Fruit fly (Drosophila melanogaster) whole organism, embryonic: ENCODE data around the gene CG13965.

ENCODE experiments used
- Awh ChIP-seq: fragments of 200-800 bp; sonication (Bioruptor generic); IDR thresholded peaks from 2 replicates; pipeline ENCODE4, ENCODE4 v1.3.6; 2022; ENCODE audit warnings: missing biosample characterization, missing genetic modification characterization
- BEAF-32 ChIP-seq: fragments of 200-800 bp; sonication (Bioruptor generic); optimal IDR thresholded peaks from 3 replicates; lab custom pipeline; 2017; ENCODE audit warnings: missing biosample characterization, missing genetic modification characterization, mild to moderate bottlenecking, moderate library complexity, missing genetic modification reagents
- CG10431 ChIP-seq: fragments of 200-800 bp; sonication (Bioruptor generic); optimal IDR thresholded peaks from 3 replicates; lab custom pipeline; 2018; ENCODE audit warnings: missing biosample characterization, mild to moderate bottlenecking, missing genetic modification characterization
- CG11085 ChIP-seq: fragments of 200-800 bp; sonication (Bioruptor generic); IDR thresholded peaks from 2 replicates; pipeline ENCODE4 v1.3.6; 2022; ENCODE audit warnings: missing biosample characterization, missing genetic modification characterization
- CG11504 ChIP-seq: fragments of 200-800 bp; sonication (Bioruptor generic); optimal IDR thresholded peaks from 3 replicates; lab custom pipeline; 2019; ENCODE audit warnings: missing biosample characterization, mild to moderate bottlenecking, missing genetic modification characterization, moderate library complexity
- CG13775 ChIP-seq: fragments of 200-800 bp; sonication (Bioruptor generic); optimal IDR thresholded peaks from 3 replicates; lab custom pipeline; 2017; ENCODE audit warnings: missing biosample characterization, mild to moderate bottlenecking, missing genetic modification characterization
- CG14441 ChIP-seq: fragments of 200-800 bp; sonication (Bioruptor generic); IDR thresholded peaks from 2 replicates; pipeline ENCODE4 v1.3.6; 2022; ENCODE audit warnings: missing biosample characterization, missing genetic modification characterization
- CG1647 ChIP-seq: fragments of 200-800 bp; sonication (Bioruptor generic); optimal IDR thresholded peaks from 3 replicates; lab custom pipeline; 2016; ENCODE audit warnings: missing biosample characterization, missing genetic modification characterization
- CG16815 ChIP-seq: fragments of 200-800 bp; sonication (Bioruptor generic); optimal IDR thresholded peaks from 3 replicates; lab custom pipeline; 2017; ENCODE audit warnings: missing biosample characterization, mild to moderate bottlenecking, missing genetic modification characterization
- CG2116 ChIP-seq: fragments of 200-800 bp; sonication (Bioruptor generic); optimal IDR thresholded peaks from 3 replicates; lab custom pipeline; 2018; ENCODE audit warnings: missing biosample characterization, mild to moderate bottlenecking, missing genetic modification characterization
- CG30020 ChIP-seq: fragments of 200-800 bp; optimal IDR thresholded peaks from 2 replicates; lab custom pipeline; 2019; ENCODE audit warnings: missing biosample characterization, mild to moderate bottlenecking, missing genetic modification characterization, moderate library complexity
- CG5953 ChIP-seq: fragments of 200-800 bp; sonication (Bioruptor generic); IDR thresholded peaks from 2 replicates; pipeline ENCODE4 v1.3.6; 2022; ENCODE audit warnings: missing biosample characterization, missing genetic modification characterization
- CG8765 ChIP-seq: fragments of 200-800 bp; sonication (Bioruptor generic); IDR thresholded peaks from 2 replicates; pipeline ENCODE4 v1.3.6; 2022; ENCODE audit warnings: missing biosample characterization, missing genetic modification characterization
- CTCF ChIP-seq: fragments of 200-800 bp; sonication (Bioruptor generic); optimal IDR thresholded peaks from 2 replicates; lab custom pipeline; 2017; ENCODE audit warnings: missing biosample characterization, mild to moderate bottlenecking, missing genetic modification characterization, moderate library complexity
- Dip3 ChIP-seq: fragments of 200-800 bp; sonication (Bioruptor generic); optimal IDR thresholded peaks from 3 replicates; lab custom pipeline; 2016; ENCODE audit warnings: missing biosample characterization, missing genetic modification characterization
- ERR ChIP-seq: fragments of 200-800 bp; sonication (Bioruptor generic); optimal IDR thresholded peaks from 2 replicates; lab custom pipeline; 2016; ENCODE audit warnings: missing biosample characterization, missing genetic modification characterization
- Lhr ChIP-seq: fragments of 200-800 bp; sonication (Bioruptor generic); optimal IDR thresholded peaks from 3 replicates; lab custom pipeline; 2017; ENCODE audit warnings: mild to moderate bottlenecking, missing biosample characterization, missing genetic modification reagents, missing genetic modification characterization
- MBD-R2 ChIP-seq: fragments of 200-800 bp; sonication (Bioruptor generic); IDR thresholded peaks from 2 replicates; pipeline ENCODE4 v1.3.6; 2022; ENCODE audit warnings: missing biosample characterization, missing genetic modification characterization
- Mes4 ChIP-seq: fragments of 200-800 bp; sonication (Bioruptor generic); optimal IDR thresholded peaks from 2 replicates; lab custom pipeline; 2016; ENCODE audit warnings: missing biosample characterization, missing genetic modification characterization
- Rfx ChIP-seq: fragments of 200-800 bp; sonication (Bioruptor generic); IDR thresholded peaks from 2 replicates; pipeline ENCODE4 v1.3.6; 2022; ENCODE audit warnings: missing biosample characterization, missing genetic modification characterization
- Rx ChIP-seq: fragments of 200-800 bp; sonication (Bioruptor generic); IDR thresholded peaks from 2 replicates; pipeline ENCODE4 v1.3.6; 2022; ENCODE audit warnings: missing biosample characterization, missing genetic modification characterization
- Sry-β ChIP-seq: fragments of 200-800 bp; sonication (Bioruptor generic); optimal IDR thresholded peaks from 2 replicates; lab custom pipeline; 2018; ENCODE audit warnings: missing biosample characterization, mild to moderate bottlenecking, missing genetic modification characterization, moderate library complexity
- Ssrp ChIP-seq: fragments of 200-800 bp; sonication (Bioruptor generic); optimal IDR thresholded peaks from 2 replicates; lab custom pipeline; 2018; ENCODE audit warnings: missing biosample characterization, mild to moderate bottlenecking, missing genetic modification characterization, moderate library complexity
- Xrp1 ChIP-seq: fragments of 200-800 bp; sonication (Bioruptor generic); IDR thresholded peaks from 2 replicates; pipeline ENCODE4 v1.3.6; 2022; ENCODE audit warnings: missing biosample characterization, missing genetic modification characterization
- YL-1 ChIP-seq: fragments of 200-800 bp; sonication (Bioruptor generic); optimal IDR thresholded peaks from 3 replicates; lab custom pipeline; 2017; ENCODE audit warnings: missing biosample characterization, mild to moderate bottlenecking, missing genetic modification characterization
- chinmo ChIP-seq: fragments of 200-800 bp; sonication (Bioruptor generic); IDR thresholded peaks from 4 replicates; pipeline ENCODE4 v1.3.6; 2022; ENCODE audit warnings: missing biosample characterization, missing genetic modification characterization; ENCODE audit not compliant: partially characterized antibody
- ci ChIP-seq: fragments of 200-800 bp; sonication (Bioruptor generic); IDR thresholded peaks from 3 replicates; pipeline ENCODE4 v1.3.6; 2022; ENCODE audit warnings: missing biosample characterization, missing genetic modification characterization
- dmrt99B ChIP-seq: fragments of 200-800 bp; sonication (Bioruptor generic); optimal IDR thresholded peaks from 2 replicates; lab custom pipeline; 2018; ENCODE audit warnings: missing biosample characterization, mild to moderate bottlenecking, missing genetic modification characterization, moderate library complexity
- fd96Cb ChIP-seq: fragments of 200-800 bp; sonication (Bioruptor generic); optimal IDR thresholded peaks from 2 replicates; lab custom pipeline; 2018; ENCODE audit warnings: missing biosample characterization, mild to moderate bottlenecking, missing genetic modification characterization, moderate library complexity
- grau ChIP-seq: fragments of 200-800 bp; optimal IDR thresholded peaks from 3 replicates; lab custom pipeline; 2019; ENCODE audit warnings: missing biosample characterization, mild to moderate bottlenecking, missing genetic modification characterization, moderate library complexity
- grn ChIP-seq: fragments of 200-800 bp; sonication (Bioruptor generic); optimal IDR thresholded peaks from 3 replicates; lab custom pipeline; 2017; ENCODE audit warnings: missing biosample characterization, missing genetic modification characterization
- hbn ChIP-seq: fragments of 200-800 bp; sonication (Bioruptor generic); IDR thresholded peaks from 2 replicates; pipeline ENCODE4 v1.3.6; 2022; ENCODE audit warnings: missing biosample characterization, missing genetic modification characterization; ENCODE audit not compliant: partially characterized antibody
- jing ChIP-seq: fragments of 200-800 bp; sonication (Bioruptor generic); optimal IDR thresholded peaks from 2 replicates; lab custom pipeline; 2018; ENCODE audit warnings: missing biosample characterization, mild to moderate bottlenecking, missing genetic modification characterization
- knrl ChIP-seq: fragments of 200-800 bp; sonication (Bioruptor generic); IDR thresholded peaks from 3 replicates; pipeline ENCODE4 v1.3.6; 2022; ENCODE audit warnings: missing biosample characterization, missing genetic modification characterization; ENCODE audit not compliant: partially characterized antibody
- lab ChIP-seq: fragments of 200-800 bp; sonication (Bioruptor generic); optimal IDR thresholded peaks from 3 replicates; lab custom pipeline; 2017; ENCODE audit warnings: missing biosample characterization, missing genetic modification characterization, mild to moderate bottlenecking, moderate library complexity, missing genetic modification reagents
- otp ChIP-seq: fragments of 200-800 bp; sonication (Bioruptor generic); IDR thresholded peaks from 3 replicates; pipeline ENCODE4, ENCODE4 v1.3.6; 2022; ENCODE audit warnings: missing biosample characterization, missing genetic modification characterization
- pb ChIP-seq: fragments of 200-800 bp; sonication (Bioruptor generic); optimal IDR thresholded peaks from 3 replicates; lab custom pipeline; 2016; ENCODE audit warnings: missing biosample characterization, missing genetic modification characterization
- pnt ChIP-seq: fragments of 200-800 bp; sonication (Bioruptor generic); optimal IDR thresholded peaks from 3 replicates; lab custom pipeline; 2016; ENCODE audit warnings: missing biosample characterization, missing genetic modification characterization
- pum ChIP-seq: fragments of 200-800 bp; sonication (Bioruptor generic); optimal IDR thresholded peaks from 2 replicates; lab custom pipeline; 2016; ENCODE audit warnings: missing biosample characterization, missing genetic modification characterization
- schlank ChIP-seq: fragments of 200-800 bp; sonication (Bioruptor generic); optimal IDR thresholded peaks from 2 replicates; lab custom pipeline; 2018; ENCODE audit warnings: missing biosample characterization, mild to moderate bottlenecking, missing genetic modification characterization
- sens ChIP-seq: fragments of 200-800 bp; sonication (Bioruptor generic); peaks from one replicate; lab custom pipeline; 2016; ENCODE audit warnings: missing biosample characterization, missing genetic modification characterization
- stc ChIP-seq: fragments of 200-800 bp; sonication (Bioruptor generic); IDR thresholded peaks from 2 replicates; pipeline ENCODE4 v1.3.6; 2022; ENCODE audit warnings: missing biosample characterization, missing genetic modification characterization
- sug ChIP-seq: fragments of 200-800 bp; optimal IDR thresholded peaks from 2 replicates; lab custom pipeline; 2019; ENCODE audit warnings: missing biosample characterization, mild to moderate bottlenecking, missing genetic modification characterization, moderate library complexity
- wor ChIP-seq: fragments of 200-800 bp; sonication (Bioruptor generic); IDR thresholded peaks from 2 replicates; pipeline ENCODE4 v1.3.6; 2022; ENCODE audit warnings: missing biosample characterization, missing genetic modification characterization
- zfh2 ChIP-seq: fragments of 200-800 bp; sonication (Bioruptor generic); optimal IDR thresholded peaks from 2 replicates; lab custom pipeline; 2016; ENCODE audit warnings: missing biosample characterization, missing genetic modification characterization

CG13965 gene

dm6 chr2L:19944309-19945172, 17.6 kb downstream of the CG13965 start (continued):
- TF ChIP-seq grn (GFP tag; lab: Kevin White, UChicago) (no peak), YL-1 (no peak), Ssrp (tag; lab: Kevin White, UChicago) (no peak), grau (tag; lab: Kevin White, UChicago) (no peak), wor (GFP tag; lab: Robert Waterston, UW) (no peak), CG10431 (GFP tag; lab: Kevin White, UChicago) (no peak), hbn (no peak), knrl (GFP tag; lab: Robert Waterston, UW) (no peak), Rfx (GFP tag; lab: Robert Waterston, UW) (no peak), chinmo (GFP tag; lab: Robert Waterston, UW) (no peak), dmrt99B (tag; lab: Kevin White, UChicago) (no peak), Dip3 (GFP tag; lab: Kevin White, UChicago) (no peak), fd96Cb (no peak), Awh (GFP tag; lab: Robert Waterston, UW) (peak; percentile 78), CG14441 (GFP tag; lab: Robert Waterston, UW) (no peak), CG16815 (GFP tag; lab: Kevin White, UChicago) (no peak), pnt (no peak), CG5953 (0 out of 2 replicates have a peak, but pooled peaks have one; percentile 5), CG11504 (tag; lab: Kevin White, UChicago) (no peak), CG2116 (GFP tag; lab: Kevin White, UChicago) (no peak), Xrp1 (GFP tag; lab: Robert Waterston, UW) (no peak), otp (GFP tag; lab: Robert Waterston, UW) (peak; percentile 69; the same call in 2 of the 3 replicates), Rx (GFP tag; lab: Robert Waterston, UW) (no peak), CG13775 (no peak), sens (GFP tag; lab: Kevin White, UChicago) (peak; percentile 29), CTCF (GFP tag; lab: Kevin White, UChicago) (no peak), ERR (GFP tag; lab: Kevin White, UChicago) (no peak), MBD-R2 (GFP tag; lab: Robert Waterston, UW) (no peak), Lhr (GFP tag; lab: Kevin White, UChicago) (no peak), Mes4 (no peak), stc (GFP tag; lab: Robert Waterston, UW) (no peak), pb (GFP tag; lab: Kevin White, UChicago) (no peak), pum (GFP tag; lab: Kevin White, UChicago) (no peak), lab (no peak), jing (no peak), CG8765 (GFP tag; lab: Robert Waterston, UW) (no peak), zfh2 (GFP tag; lab: Kevin White, UChicago) (no peak), CG1647 (GFP tag; lab: Kevin White, UChicago) (no peak), BEAF-32 (GFP tag; lab: Kevin White, UChicago) (no peak), ci (GFP tag; lab: Robert Waterston, UW) (0 out of 3 replicates have a peak, but pooled peaks have one; percentile 12), Sry-β (GFP tag; lab: Kevin White, UChicago) (no peak), CG11085 (GFP tag; lab: Robert Waterston, UW) (no peak), sug (tag; lab: Kevin White, UChicago) (no peak), CG30020 (no peak), schlank (tag; lab: Kevin White, UChicago) (no peak)
- TF ChIP-seq, all 482 proteins: peak for 12
